Worm (Caenorhabditis elegans): ENCODE data around the gene cpg-2.

The cpg-2 gene

DNA sequence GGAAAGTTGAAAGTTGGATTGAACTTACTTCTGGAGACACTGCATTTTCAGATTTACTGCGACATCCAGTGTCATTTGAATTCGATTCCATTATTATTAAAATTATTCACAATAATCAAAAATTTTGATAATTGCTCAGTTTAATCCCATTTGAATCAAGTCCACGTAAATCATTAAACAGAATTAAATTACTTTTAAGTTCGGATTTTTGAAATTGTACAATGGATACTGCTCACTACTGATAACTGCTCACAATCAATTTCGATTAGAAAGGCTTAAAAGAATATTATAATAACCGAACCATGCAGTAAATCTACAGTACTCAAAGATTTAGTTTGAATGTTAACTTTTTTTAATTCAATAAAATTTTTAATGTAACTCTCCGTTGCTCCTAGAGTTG, 39.6 kb downstream of the cpg-2 start, which contains the start of gene R01H2.4:
TSS of gene R01H2.4 (minus strand) at position 101 of the 400 bp plus-strand sequence.
- TF ChIP-seq ztf-11 (tag; optimal IDR thresholded peaks at IDR 0.05): no peak
- TF ChIP-seq drap-1 (GFP tag; optimal IDR thresholded peaks at IDR 0.05): no peak
- no peak for TF ChIP-seq unc-39 (tag; optimal IDR thresholded peaks at IDR 0.05)
- TF ChIP-seq sem-2 (GFP tag; optimal IDR thresholded peaks at IDR 0.05): no peak
- TF ChIP-seq elt-3 (tag; optimal IDR thresholded peaks at IDR 0.05): no peak
- TF ChIP-seq zip-8 (tag; optimal IDR thresholded peaks at IDR 0.05): no peak
- TF ChIP-seq lin-32 (GFP tag; optimal IDR thresholded peaks at IDR 0.05): no peak
- no peak for TF ChIP-seq ceh-83 (GFP tag; optimal IDR thresholded peaks at IDR 0.05)
- TF ChIP-seq pha-4 (tag; optimal IDR thresholded peaks at IDR 0.05): no peak
- TF ChIP-seq blmp-1 (tag; optimal IDR thresholded peaks at IDR 0.05): no peak
- TF ChIP-seq ham-2 (GFP tag; optimal IDR thresholded peaks at IDR 0.05): no peak
- TF ChIP-seq unc-62 (GFP tag; optimal IDR thresholded peaks at IDR 0.05): no peak
- TF ChIP-seq nhr-76 (tag; optimal IDR thresholded peaks at IDR 0.05): no peak
- TF ChIP-seq mab-5 (tag; optimal IDR thresholded peaks at IDR 0.05): no peak
- no peak for TF ChIP-seq ceh-39 (tag; optimal IDR thresholded peaks at IDR 0.05)

- TF ChIP-seq unc-39 (tag; optimal IDR thresholded peaks at IDR 0.05) (no peak), lin-13 (tag; optimal IDR thresholded peaks at IDR 0.05) (no peak), blmp-1 (tag; optimal IDR thresholded peaks at IDR 0.05) (no peak), mls-2 (tag; optimal IDR thresholded peaks at IDR 0.05) (no peak), mep-1 (tag; optimal IDR thresholded peaks at IDR 0.05) (no peak), lsy-2 (tag; optimal IDR thresholded peaks at IDR 0.05) (no peak), zip-8 (tag; optimal IDR thresholded peaks at IDR 0.05) (no peak), ztf-11 (tag; optimal IDR thresholded peaks at IDR 0.05) (no peak), elt-3 (tag; optimal IDR thresholded peaks at IDR 0.05) (no peak), ceh-83 (GFP tag; optimal IDR thresholded peaks at IDR 0.05) (no peak), nhr-12 (tag; optimal IDR thresholded peaks at IDR 0.05) (no peak), nhr-2 (tag; optimal IDR thresholded peaks at IDR 0.05) (no peak)
These were observed 40.7 kb downstream of the cpg-2 start for ce11 chrIII:7063061-7063460.

DNA sequence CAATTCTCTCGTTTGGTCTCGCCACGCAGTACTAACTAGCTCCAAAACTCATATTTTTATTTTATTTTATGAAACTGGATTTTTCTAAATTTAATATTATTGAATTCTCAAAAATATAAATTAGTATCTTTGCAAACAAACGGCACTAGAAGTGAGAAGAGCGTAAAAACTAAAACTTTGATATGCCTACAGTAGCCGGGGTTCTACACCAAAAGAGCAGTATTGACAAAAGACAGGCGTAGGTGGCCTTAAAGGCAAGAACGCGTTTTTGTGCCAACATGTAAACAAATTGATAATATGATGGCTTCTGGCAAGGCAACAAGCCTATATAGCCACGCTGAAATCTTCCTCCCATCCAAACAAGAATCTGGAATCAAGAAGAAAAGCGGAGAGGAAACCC, 41.2 kb downstream of the cpg-2 start, which contains the start of gene R01H2.1:
TSS of gene R01H2.1 (plus strand) at position 301 of the 400 bp plus-strand sequence.
- TF ChIP-seq nhr-76 (tag; optimal IDR thresholded peaks at IDR 0.05) (no peak), unc-120 (tag; optimal IDR thresholded peaks at IDR 0.05; ENCODE audit: poor library complexity, severe bottlenecking) (no peak), nhr-12 (tag; optimal IDR thresholded peaks at IDR 0.05) (no peak), nhr-28 (tag; optimal IDR thresholded peaks at IDR 0.05) (no peak), sem-2 (GFP tag; optimal IDR thresholded peaks at IDR 0.05) (no peak), lin-32 (GFP tag; optimal IDR thresholded peaks at IDR 0.05) (no peak)

DNA sequence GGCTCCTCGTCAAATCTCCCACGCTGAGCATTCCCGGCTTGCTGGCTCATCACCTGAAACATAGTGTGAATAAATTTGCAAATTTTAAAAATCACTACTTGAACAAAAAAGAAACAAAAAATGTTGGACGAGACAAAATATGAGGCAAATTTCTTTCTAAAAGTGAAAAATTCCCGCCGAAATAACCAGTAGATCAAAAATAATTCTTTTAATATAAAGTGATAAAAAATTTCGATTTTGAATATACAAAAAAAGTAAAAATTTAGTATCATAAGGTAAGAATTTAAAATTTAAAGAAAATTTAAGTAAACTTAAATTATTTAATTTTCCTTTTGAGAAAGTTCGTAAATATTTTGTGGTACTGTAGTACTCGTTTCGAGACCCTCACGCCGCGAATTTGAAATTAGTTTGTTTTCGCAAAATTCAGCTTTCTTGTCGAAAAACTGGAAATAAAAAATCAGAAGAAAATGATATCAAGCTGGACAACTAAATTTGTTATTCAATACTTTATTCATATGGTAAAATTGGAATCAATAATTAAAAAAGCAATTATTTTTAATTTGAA, 43.2 kb downstream of the cpg-2 start, which contains the start of gene egg-2:
TSS of gene egg-2 (minus strand) at position 53 of the 565 bp plus-strand sequence.
- TF ChIP-seq nhr-28 (tag; optimal IDR thresholded peaks at IDR 0.05) (no peak), lin-32 (GFP tag; optimal IDR thresholded peaks at IDR 0.05) (no peak), ceh-43 (GFP tag; optimal IDR thresholded peaks at IDR 0.05) (no peak), ham-2 (GFP tag; optimal IDR thresholded peaks at IDR 0.05) (no peak), M03D4.4 (tag; optimal IDR thresholded peaks at IDR 0.05) (no peak), cnd-1 (tag; optimal IDR thresholded peaks at IDR 0.05) (no peak), elt-1 (tag; optimal IDR thresholded peaks at IDR 0.05; ENCODE audit: borderline replicate concordance, insufficient read depth) (no peak), drap-1 (GFP tag; optimal IDR thresholded peaks at IDR 0.05) (no peak), nhr-76 (tag; optimal IDR thresholded peaks at IDR 0.05) (no peak), pha-4 (tag; optimal IDR thresholded peaks at IDR 0.05) (no peak), mab-5 (tag; optimal IDR thresholded peaks at IDR 0.05) (no peak)

DNA sequence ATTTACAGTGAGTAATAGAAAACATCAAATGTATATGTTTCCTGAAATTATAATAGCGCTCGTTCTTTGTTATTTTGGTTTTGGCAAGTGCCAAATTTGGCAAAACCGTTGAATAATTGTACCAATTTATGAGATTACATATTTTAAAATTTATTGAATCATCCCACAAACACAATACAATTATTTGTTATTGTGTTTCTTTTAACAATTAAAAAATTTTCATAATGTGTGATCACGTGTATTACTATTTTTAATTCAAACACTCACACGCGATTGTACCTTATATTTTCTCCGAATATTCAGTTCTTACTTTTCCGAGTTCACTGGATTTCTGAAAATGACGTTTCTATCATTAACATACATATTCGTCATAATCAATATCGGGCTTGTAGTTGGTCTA, 47.5 kb downstream of the cpg-2 start, which contains the start of gene R01H2.2:
TSS of gene R01H2.2 (plus strand) at position 301 of the 400 bp plus-strand sequence.
- TF ChIP-seq lsy-2 (tag; optimal IDR thresholded peaks at IDR 0.05) (no peak), mab-5 (tag; optimal IDR thresholded peaks at IDR 0.05) (no peak), nhr-2 (tag; optimal IDR thresholded peaks at IDR 0.05) (no peak), sem-2 (GFP tag; optimal IDR thresholded peaks at IDR 0.05) (no peak), elt-3 (tag; optimal IDR thresholded peaks at IDR 0.05) (no peak), elt-1 (tag; optimal IDR thresholded peaks at IDR 0.05; ENCODE audit: borderline replicate concordance, insufficient read depth) (no peak), bed-3 (GFP tag; optimal IDR thresholded peaks at IDR 0.05) (no peak)

All from whole organism, mixed stage, embryonic.